Fruit fly (Drosophila melanogaster) whole organism, pupa: ENCODE results near the gene Ufd1.
A peak's percentile ranks its signal among the peaks of the same experiment; 100 is the strongest.

Experiments
- CG13204 ChIP-seq: fragments of 200-800 bp; sonication (Bioruptor generic); optimal IDR thresholded peaks from 2 replicates; lab custom pipeline; 2018; ENCODE audit warnings: missing biosample characterization, mild to moderate bottlenecking, missing genetic modification characterization, moderate library complexity
- CG14655 ChIP-seq: fragments of 200-800 bp; sonication (Bioruptor generic); optimal IDR thresholded peaks from 3 replicates; lab custom pipeline; 2017; ENCODE audit warnings: mild to moderate bottlenecking, missing biosample characterization, missing genetic modification reagents, missing genetic modification characterization
- CG17806 ChIP-seq: fragments of 200-800 bp; sonication (Bioruptor generic); optimal IDR thresholded peaks from 2 replicates; lab custom pipeline; 2018; ENCODE audit warnings: missing biosample characterization, mild to moderate bottlenecking, missing genetic modification characterization, moderate library complexity
- CG34367 ChIP-seq: fragments of 200-800 bp; sonication (Bioruptor generic); optimal IDR thresholded peaks from 2 replicates; lab custom pipeline; 2018; ENCODE audit warnings: missing biosample characterization, mild to moderate bottlenecking, missing genetic modification characterization
- CG4496 ChIP-seq: fragments of 200-800 bp; sonication (Bioruptor generic); IDR thresholded peaks from 3 replicates; pipeline ENCODE4 v1.3.6; 2022; ENCODE audit warnings: missing biosample characterization, missing genetic modification characterization
- CG8159 ChIP-seq: fragments of 200-800 bp; sonication (Bioruptor generic); optimal IDR thresholded peaks from 3 replicates; lab custom pipeline; 2018; ENCODE audit warnings: missing biosample characterization, mild to moderate bottlenecking, missing genetic modification characterization, moderate library complexity
- CG8301 ChIP-seq: fragments of 200-800 bp; sonication (Bioruptor generic); optimal IDR thresholded peaks from 2 replicates; lab custom pipeline; 2018; ENCODE audit warnings: missing biosample characterization, mild to moderate bottlenecking, missing genetic modification characterization
- CG9948 ChIP-seq: fragments of 200-800 bp; sonication (Bioruptor generic); optimal IDR thresholded peaks from 2 replicates; lab custom pipeline; 2018; ENCODE audit warnings: missing biosample characterization, mild to moderate bottlenecking, missing genetic modification characterization, moderate library complexity
- EcR ChIP-seq: fragments of 200-800 bp; sonication (Bioruptor generic); optimal IDR thresholded peaks from 3 replicates; lab custom pipeline; 2019; ENCODE audit warnings: missing biosample characterization, missing genetic modification characterization, mild to moderate bottlenecking, moderate library complexity, missing genetic modification reagents
- Pif1A ChIP-seq: fragments of 200-800 bp; sonication (Bioruptor generic); optimal IDR thresholded peaks from 3 replicates; lab custom pipeline; 2016; ENCODE audit warnings: missing biosample characterization, missing genetic modification characterization
- Pif1B ChIP-seq: fragments of 200-800 bp; sonication (Bioruptor generic); optimal IDR thresholded peaks from 3 replicates; lab custom pipeline; 2016; ENCODE audit warnings: missing biosample characterization, missing genetic modification characterization
- gl ChIP-seq: fragments of 200-800 bp; sonication (Bioruptor generic); optimal IDR thresholded peaks from 2 replicates; lab custom pipeline; 2018; ENCODE audit warnings: missing biosample characterization, mild to moderate bottlenecking, missing genetic modification characterization

DNA sequence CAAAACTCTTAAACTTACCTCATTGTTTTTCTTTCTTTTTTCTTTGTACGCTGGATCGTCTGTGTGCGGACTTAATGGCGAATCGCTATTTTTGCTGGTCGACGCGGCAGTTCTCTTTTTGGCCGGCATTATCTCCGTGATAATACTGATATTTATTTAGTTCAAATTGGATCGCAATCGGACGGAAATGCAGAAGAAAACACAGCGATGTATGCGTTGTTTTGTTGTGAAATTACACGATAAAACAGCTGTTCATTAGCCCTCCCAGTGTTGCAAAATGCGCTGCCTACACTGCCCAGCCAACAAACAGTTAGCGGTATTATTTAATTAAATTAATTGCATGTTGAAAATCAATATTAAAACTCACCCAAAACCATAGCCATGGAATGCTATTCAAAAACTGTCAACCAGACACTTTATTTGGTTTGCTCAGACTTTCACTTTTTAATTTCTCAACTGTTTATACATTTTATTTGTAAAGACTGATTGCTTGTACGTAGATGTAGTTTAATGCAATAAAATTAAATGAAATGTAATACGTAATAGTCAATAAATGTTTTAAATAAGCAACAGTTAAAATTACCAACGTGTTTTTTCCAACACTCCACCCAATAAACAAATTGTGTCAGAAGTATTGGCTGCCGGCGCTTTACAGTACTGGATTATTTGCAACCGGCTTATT, 24.9 kb downstream of the Ufd1 start, which contains the start of the genes Irbp18 and APP-BP1:
- TF ChIP-seq gl (tag; lab: Kevin White, UChicago) (peak; percentile 80), CG14655 (peak; percentile 94), CG4496 (GFP tag; lab: Robert Waterston, UW) (peak; percentile 93), CG34367 (tag; lab: Kevin White, UChicago) (peak; percentile 91), CG17806 (peak; percentile 89), CG8301 (tag; lab: Kevin White, UChicago) (peak; percentile 93), CG8159 (tag; lab: Kevin White, UChicago) (peak; percentile 91), Pif1A (GFP tag; lab: Kevin White, UChicago) (peak; percentile 96), CG9948 (tag; lab: Kevin White, UChicago) (peak; percentile 91), EcR (GFP tag; lab: Kevin White, UChicago) (no peak), CG13204 (GFP tag; lab: Kevin White, UChicago) (no peak), Pif1B (GFP tag; lab: Kevin White, UChicago) (peak; percentile 94)
